Fruit fly (Drosophila melanogaster) whole organism, embryonic: ENCODE measurements around the gene lin-28.

ENCODE experiments used
- CG2116 ChIP-seq: fragments of 200-800 bp; sonication (Bioruptor generic); optimal IDR thresholded peaks from 3 replicates; lab custom pipeline; 2018; ENCODE audit warnings: missing biosample characterization, mild to moderate bottlenecking, missing genetic modification characterization
- CG7271 ChIP-seq: fragments of 200-800 bp; sonication (Bioruptor generic); optimal IDR thresholded peaks from 2 replicates; lab custom pipeline; 2018; ENCODE audit warnings: missing biosample characterization, mild to moderate bottlenecking, missing genetic modification characterization, moderate library complexity
- CG8388 ChIP-seq: fragments of 200-800 bp; sonication (Bioruptor generic); optimal IDR thresholded peaks from 2 replicates; lab custom pipeline; 2019; ENCODE audit warnings: missing biosample characterization, mild to moderate bottlenecking, missing genetic modification characterization, moderate library complexity
- CG8478 ChIP-seq: fragments of >200 bp; optimal IDR thresholded peaks from 2 replicates; lab custom pipeline; 2018
- bowl ChIP-seq: fragments of 200-800 bp; sonication (Bioruptor generic); IDR thresholded peaks from 2 replicates; pipeline ENCODE4 v1.3.6; 2022; ENCODE audit warnings: missing biosample characterization, missing genetic modification characterization
- gce ChIP-seq: fragments of 200-800 bp; sonication (Bioruptor generic); IDR thresholded peaks from 3 replicates; pipeline ENCODE4 v1.3.6; 2022; ENCODE audit warnings: missing biosample characterization, missing genetic modification characterization
- tna ChIP-seq: fragments of 200-800 bp; sonication (Bioruptor generic); IDR thresholded peaks from 2 replicates; pipeline ENCODE4 v1.3.6; 2022; ENCODE audit warnings: missing biosample characterization, missing genetic modification characterization; ENCODE audit not compliant: partially characterized antibody

dm6 chr3L:5664719-5664973 is 10.2 kb downstream of the lin-28 start:
- no peak for TF ChIP-seq CG7271 (tag; lab: Kevin White, UChicago)
- no peak for TF ChIP-seq CG8478 (lab: Kevin White, UChicago)
- TF ChIP-seq bowl (GFP tag; lab: Robert Waterston, UW), result no peak
- TF ChIP-seq CG8388 (GFP tag; lab: Kevin White, UChicago), result no peak
- no peak for TF ChIP-seq gce (GFP tag; lab: Robert Waterston, UW)
- no peak for TF ChIP-seq tna
- no peak for TF ChIP-seq CG2116 (GFP tag; lab: Kevin White, UChicago)
